Worm (Caenorhabditis elegans) whole organism, young adult: ENCODE measurements around the gene T11B7.1.

Experiments used
- B0035.1 ChIP-seq: sonication (generic microtip); optimal IDR thresholded peaks from 2 replicates; lab custom pipeline; 2016; ENCODE audit warnings: missing genetic modification characterization, mild to moderate bottlenecking, missing compliant biosample characterization, missing genotype, missing genetic modification reagents
- F22D6.2 ChIP-seq: sonication (generic microtip); optimal IDR thresholded peaks from 2 replicates; lab custom pipeline; 2016; ENCODE audit warnings: mild to moderate bottlenecking, missing genetic modification characterization, missing compliant biosample characterization
- F23B12.7 ChIP-seq: sonication (generic microtip); optimal IDR thresholded peaks from 2 replicates; lab custom pipeline; 2017; ENCODE audit warnings: missing genetic modification characterization, mild to moderate bottlenecking, missing compliant biosample characterization, antibody characterized with exemption, moderate library complexity; ENCODE audit not compliant: insufficient read depth
- F52B5.7 ChIP-seq: sonication (generic microtip); optimal IDR thresholded peaks from 2 replicates; lab custom pipeline; 2016; ENCODE audit warnings: mild to moderate bottlenecking, missing genetic modification characterization, missing compliant biosample characterization
- F57C9.4 ChIP-seq: sonication (generic microtip); optimal IDR thresholded peaks from 2 replicates; lab custom pipeline; 2017; ENCODE audit warnings: mild to moderate bottlenecking, missing genetic modification characterization, missing compliant biosample characterization
- K11D2.4 ChIP-seq: fragments of 200-800 bp; sonication (Bioruptor generic); IDR thresholded peaks from 2 replicates; pipeline ENCODE4 v1.3.6; 2022; ENCODE audit warnings: missing genetic modification reagents, missing genetic modification characterization, missing compliant biosample characterization
- K12H6.12 ChIP-seq: fragments of 200-800 bp; sonication (Bioruptor generic); optimal IDR thresholded peaks from 2 replicates; lab custom pipeline; 2018; ENCODE audit warnings: mild to moderate bottlenecking, missing genetic modification characterization, missing compliant biosample characterization
- Y53G8AR.9 ChIP-seq: fragments of 200-800 bp; sonication (Bioruptor generic); conservative IDR thresholded peaks from 2 replicates; pipeline ENCODE4 v1.3.6; 2022; ENCODE audit warnings: missing genetic modification reagents, missing genetic modification characterization, missing compliant biosample characterization
- ZK185.1 ChIP-seq: sonication (generic microtip); optimal IDR thresholded peaks from 2 replicates; lab custom pipeline; 2016; ENCODE audit warnings: mild to moderate bottlenecking, missing genetic modification characterization, missing compliant biosample characterization; ENCODE audit not compliant: poor library complexity, severe bottlenecking
- akir-1 ChIP-seq: fragments of 200-800 bp; sonication (Bioruptor generic); optimal IDR thresholded peaks from 2 replicates; lab custom pipeline; 2018; ENCODE audit warnings: mild to moderate bottlenecking, missing genetic modification characterization, moderate library complexity, missing compliant biosample characterization
- aptf-3 ChIP-seq: fragments of 200-800 bp; sonication (Bioruptor generic); IDR thresholded peaks from 2 replicates; pipeline ENCODE4 v1.3.6; 2022; ENCODE audit warnings: missing genetic modification characterization, missing compliant biosample characterization
- attf-3 ChIP-seq: fragments of 200-800 bp; sonication (Bioruptor generic); conservative IDR thresholded peaks from 2 replicates; pipeline ENCODE4 v1.3.6; 2022; ENCODE audit warnings: missing genetic modification reagents, missing genetic modification characterization, missing compliant biosample characterization
- cebp-2 ChIP-seq: fragments of 200-800 bp; sonication (Bioruptor generic); IDR thresholded peaks from 2 replicates; pipeline ENCODE4 v1.3.6; 2022; ENCODE audit warnings: missing genetic modification characterization, missing compliant biosample characterization
- ceh-100 ChIP-seq: fragments of 200-800 bp; sonication (Bioruptor generic); IDR thresholded peaks from 2 replicates; pipeline ENCODE4 v1.3.6; 2022; ENCODE audit warnings: missing genetic modification reagents, missing genetic modification characterization, missing compliant biosample characterization
- ceh-58 ChIP-seq: fragments of 200-800 bp; sonication (Bioruptor generic); IDR thresholded peaks from 2 replicates; pipeline ENCODE4 v1.3.6; 2022; ENCODE audit warnings: missing genetic modification characterization, missing compliant biosample characterization
- dox-1 ChIP-seq: fragments of 200-800 bp; sonication (Bioruptor generic); IDR thresholded peaks from 2 replicates; pipeline ENCODE4 v1.3.6; 2022; ENCODE audit warnings: missing genetic modification reagents, missing genetic modification characterization, missing compliant biosample characterization
- dpff-1 ChIP-seq: sonication (generic microtip); optimal IDR thresholded peaks from 2 replicates; lab custom pipeline; 2017; ENCODE audit warnings: mild to moderate bottlenecking, missing genetic modification characterization, missing compliant biosample characterization
- dpl-1 ChIP-seq: fragments of 150-350 bp; optimal IDR thresholded peaks from 2 replicates; lab custom pipeline; 2014; ENCODE audit warnings: missing biosample characterization, missing genetic modification reagents, missing genetic modification characterization
- hmg-1.2 ChIP-seq: fragments of 200-800 bp; sonication (Bioruptor generic); IDR thresholded peaks from 2 replicates; pipeline ENCODE4 v1.3.6; 2022; ENCODE audit warnings: missing genetic modification reagents, missing genetic modification characterization, missing compliant biosample characterization
- lag-1 ChIP-seq: fragments of 200-800 bp; sonication (Bioruptor generic); IDR thresholded peaks from 2 replicates; pipeline ENCODE4 v1.3.6; 2022; ENCODE audit warnings: missing genetic modification reagents, missing genetic modification characterization, missing compliant biosample characterization
- let-526 ChIP-seq: fragments of 200-800 bp; sonication (Bioruptor generic); IDR thresholded peaks from 2 replicates; pipeline ENCODE4 v1.3.6; 2022; ENCODE audit warnings: missing genetic modification reagents, missing genetic modification characterization, missing compliant biosample characterization
- let-607 ChIP-seq, 2 experiments: fragments of 200-800 bp in 1 of 2; sonication (Bioruptor generic) in 1 of 2; sonication (generic microtip) in 1 of 2; optimal IDR thresholded peaks; 2 replicates each; lab custom pipeline; 2016 to 2018; ENCODE audit warnings: mild to moderate bottlenecking in 2 of 2, missing compliant biosample characterization in 2 of 2, missing genetic modification characterization in 2 of 2, moderate library complexity in 2 of 2, missing genotype in 1 of 2
- lin-26 ChIP-seq: fragments of 200-800 bp; sonication (Bioruptor generic); IDR thresholded peaks from 2 replicates; pipeline ENCODE4 v1.3.6; 2022; ENCODE audit warnings: missing genetic modification reagents, missing genetic modification characterization, missing compliant biosample characterization
- lir-1 ChIP-seq: fragments of 200-800 bp; sonication (Bioruptor generic); conservative IDR thresholded peaks from 2 replicates; pipeline ENCODE4 v1.3.6; 2022; ENCODE audit warnings: missing genetic modification reagents, missing genetic modification characterization, missing compliant biosample characterization
- madf-8 ChIP-seq: fragments of 200-800 bp; sonication (Bioruptor generic); conservative IDR thresholded peaks from 2 replicates; pipeline ENCODE4 v1.3.6; 2022; ENCODE audit warnings: missing genetic modification reagents, missing genetic modification characterization, missing compliant biosample characterization
- mel-28 ChIP-seq: sonication (generic microtip); optimal IDR thresholded peaks from 2 replicates; lab custom pipeline; 2016; ENCODE audit warnings: borderline replicate concordance, mild to moderate bottlenecking, missing genetic modification characterization, missing compliant biosample characterization
- nhr-27 ChIP-seq: fragments of 200-800 bp; sonication (Bioruptor generic); optimal IDR thresholded peaks from 2 replicates; lab custom pipeline; 2018; ENCODE audit warnings: mild to moderate bottlenecking, missing genetic modification characterization, moderate library complexity, missing compliant biosample characterization
- pbrm-1 ChIP-seq: fragments of 200-800 bp; sonication (Bioruptor generic); IDR thresholded peaks from 2 replicates; pipeline ENCODE4 v1.3.6; 2022; ENCODE audit warnings: missing genetic modification reagents, missing genetic modification characterization, missing compliant biosample characterization
- pha-4 ChIP-seq: fragments of 150-350 bp; sonication (generic microtip); optimal IDR thresholded peaks from 2 replicates; lab custom pipeline; 2014; ENCODE audit warnings: missing biosample characterization, missing genetic modification reagents, missing genetic modification characterization
- rpc-1 ChIP-seq, 2 experiments: fragments of 150-350 bp in 1 of 2; sonication (generic microtip) in 1 of 2; optimal IDR thresholded peaks; 2 replicates each; lab custom pipeline; 2014 to 2018; ENCODE audit warnings: missing biosample characterization in 1 of 2, missing genetic modification characterization in 1 of 2, missing genetic modification reagents in 1 of 2, missing genotype in 1 of 2
- sea-2 ChIP-seq: fragments of 200-800 bp; sonication (Bioruptor generic); IDR thresholded peaks from 2 replicates; pipeline ENCODE4 v1.3.6; 2022; ENCODE audit warnings: missing genetic modification characterization, missing compliant biosample characterization
- snpc-4 ChIP-seq, 5 experiments: fragments of 150-350 bp in 1 of 5; sonication (generic microtip) in 4 of 5; optimal IDR thresholded peaks; 2 replicates each; lab custom pipeline; 2014 to 2018; ENCODE audit warnings: missing genetic modification characterization in 5 of 5, missing biosample characterization in 3 of 5, antibody characterized with exemption in 2 of 5, mild to moderate bottlenecking in 2 of 5, missing compliant biosample characterization in 2 of 5, missing genotype in 2 of 5, moderate library complexity in 2 of 5, missing genetic modification reagents in 1 of 5
- tbx-9 ChIP-seq: sonication (generic microtip); optimal IDR thresholded peaks from 2 replicates; lab custom pipeline; 2016; ENCODE audit warnings: borderline replicate concordance, missing genetic modification characterization, inconsistent platforms, missing compliant biosample characterization
- unc-130 ChIP-seq: sonication (generic microtip); optimal IDR thresholded peaks from 2 replicates; lab custom pipeline; 2016; ENCODE audit warnings: missing genetic modification reagents, missing genetic modification characterization, missing compliant biosample characterization
- ztf-18 ChIP-seq: sonication (generic microtip); optimal IDR thresholded peaks from 2 replicates; lab custom pipeline; 2016; ENCODE audit warnings: missing genotype, mild to moderate bottlenecking, missing genetic modification characterization, missing compliant biosample characterization
- ztf-28 ChIP-seq: fragments of 200-800 bp; sonication (Bioruptor generic); IDR thresholded peaks from 2 replicates; pipeline ENCODE4 v1.3.6; 2022; ENCODE audit warnings: missing genetic modification reagents, missing genetic modification characterization, missing compliant biosample characterization
- ztf-6 ChIP-seq: fragments of 200-800 bp; sonication (Bioruptor generic); IDR thresholded peaks from 2 replicates; pipeline ENCODE4 v1.3.6; 2022; ENCODE audit warnings: missing genetic modification reagents, missing genetic modification characterization, missing compliant biosample characterization

T11B7.1 gene

DNA sequence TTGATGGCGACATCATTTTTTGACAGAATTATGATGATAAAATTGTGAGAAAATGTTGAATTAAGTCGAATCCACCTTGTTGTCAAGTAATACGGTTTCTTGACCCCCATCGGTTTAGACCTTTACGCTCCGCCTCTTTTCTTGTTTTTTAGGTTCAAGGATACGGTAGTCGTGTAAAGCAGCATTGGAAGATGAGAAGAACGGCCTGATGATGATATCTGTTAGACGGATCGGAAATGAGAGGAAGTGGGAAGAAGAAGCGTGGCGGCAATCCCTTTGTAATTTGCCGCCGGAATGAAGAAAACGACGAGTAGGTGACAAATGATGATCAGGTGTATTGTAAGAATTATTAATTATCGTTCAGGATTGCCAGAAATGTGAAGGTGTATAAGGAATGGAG is 39.3 kb downstream of the T11B7.1 start, which contains the start of gene npax-4:
Gene npax-4 (minus strand): TSS at position 101 of the 400 bp plus-strand sequence.
- TF ChIP-seq nhr-27 (tag; lab: Kevin White, UChicago), result no peak
- TF ChIP-seq akir-1 (GFP tag; lab: Kevin White, UChicago), result no peak
- TF ChIP-seq dox-1 (GFP tag; lab: Robert Waterston, UW), result no peak
- TF ChIP-seq unc-130 (GFP tag; lab: Kevin White, UChicago), result no peak
- no peak for TF ChIP-seq dpl-1
- TF ChIP-seq let-526 (GFP tag; lab: Robert Waterston, UW), result no peak
- no peak for TF ChIP-seq K11D2.4 (GFP tag; lab: Robert Waterston, UW)
- no peak for TF ChIP-seq ceh-100 (GFP tag; lab: Robert Waterston, UW)
- no peak for TF ChIP-seq F23B12.7 (tag; lab: Kevin White, UChicago)
- TF ChIP-seq dpff-1 (tag; lab: Kevin White, UChicago), result no peak
- TF ChIP-seq rpc-1 (optimal IDR thresholded peaks at IDR 0.05; lab: Kevin White, UChicago), result no peak
- no peak for TF ChIP-seq rpc-1 (tag; optimal IDR thresholded peaks at IDR 0.05; lab: Kevin White, UChicago)

DNA sequence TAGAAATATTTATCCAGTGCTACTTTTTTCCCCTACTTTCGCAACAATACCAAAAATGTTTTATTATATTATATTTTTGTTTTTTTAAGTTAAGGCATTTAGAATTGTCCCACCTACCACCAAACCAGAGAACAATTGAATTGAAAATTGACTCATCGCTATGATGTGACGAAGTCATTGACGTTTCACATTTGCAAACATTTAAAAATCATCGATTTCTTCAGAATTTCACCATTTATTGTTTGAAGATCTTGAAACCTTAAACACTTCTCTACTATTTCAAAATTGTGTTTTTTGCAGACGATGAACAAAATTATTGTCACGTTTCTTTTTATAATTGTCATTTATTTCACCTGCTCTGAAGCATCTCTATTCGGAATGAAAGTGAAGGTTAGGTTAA is 40.7 kb downstream of the T11B7.1 start, which contains the start of gene C09G9.8:
Gene C09G9.8 (plus strand): TSS at position 301 of the 400 bp plus-strand sequence.
- TF ChIP-seq ztf-18 (tag; lab: Kevin White, UChicago) (no peak), B0035.1 (no peak), hmg-1.2 (no peak), tbx-9 (tag; lab: Kevin White, UChicago) (no peak), cebp-2 (GFP tag; lab: Robert Waterston, UW) (no peak), pbrm-1 (GFP tag; lab: Robert Waterston, UW) (no peak), snpc-4 (GFP tag; optimal IDR thresholded peaks at IDR 0.05; lab: Kevin White, UChicago) (no peak), snpc-4 (tag; optimal IDR thresholded peaks at IDR 0.05; lab: Kevin White, UChicago) (no peak), ZK185.1 (no peak), lir-1 (GFP tag; lab: Robert Waterston, UW) (no peak), Y53G8AR.9 (GFP tag; lab: Robert Waterston, UW) (no peak), F22D6.2 (tag; lab: Kevin White, UChicago) (no peak)

DNA sequence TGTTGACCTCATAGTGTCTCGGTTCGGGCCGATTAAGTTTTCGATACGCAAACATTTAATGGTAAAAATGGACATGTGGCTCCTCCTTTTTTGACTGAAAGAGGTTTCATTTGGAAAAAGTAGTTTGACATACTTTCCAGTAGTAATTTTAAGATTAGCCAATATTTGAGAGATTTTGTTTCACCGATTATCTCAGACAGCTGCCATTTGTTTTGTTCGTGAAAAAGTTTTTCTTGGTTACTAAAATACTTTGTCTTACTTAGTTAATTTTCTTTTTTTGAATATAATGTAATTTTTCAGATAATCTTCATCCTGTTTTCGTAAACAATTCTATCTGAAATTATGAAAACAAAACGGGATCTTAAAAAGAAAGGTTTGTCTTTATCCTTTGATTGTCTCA is 45.7 kb downstream of the T11B7.1 start, which contains the start of gene C09G9.5:
Gene C09G9.5 (plus strand): TSS at position 301 of the 400 bp plus-strand sequence.
- no peak for TF ChIP-seq mel-28 (tag; lab: Kevin White, UChicago)
- no peak for TF ChIP-seq ceh-58 (GFP tag; lab: Robert Waterston, UW)
- TF ChIP-seq madf-8 (GFP tag; lab: Robert Waterston, UW), result no peak
- TF ChIP-seq ztf-28 (GFP tag; lab: Robert Waterston, UW), result no peak
- no peak for TF ChIP-seq ztf-6
- no peak for TF ChIP-seq aptf-3 (GFP tag; lab: Robert Waterston, UW)
- TF ChIP-seq lag-1 (GFP tag; lab: Robert Waterston, UW), result no peak
- TF ChIP-seq lin-26 (GFP tag; lab: Robert Waterston, UW), result no peak
- TF ChIP-seq attf-3 (GFP tag; lab: Robert Waterston, UW), result no peak
- TF ChIP-seq K12H6.12, result no peak
- TF ChIP-seq let-607 (tag; optimal IDR thresholded peaks at IDR 0.05; lab: Kevin White, UChicago), result no peak
- no peak for TF ChIP-seq sea-2
- no peak for TF ChIP-seq F57C9.4
- no peak for TF ChIP-seq pha-4 (tag; lab: Kevin White, UChicago)
- no peak for TF ChIP-seq F52B5.7 (tag; lab: Kevin White, UChicago)
